Worm (Caenorhabditis elegans) whole organism, late embryonic: Measurements from ENCODE around the gene F33C8.4.

Source experiments
- C08G9.2 ChIP-seq: sonication (generic microtip); optimal IDR thresholded peaks from 2 replicates; lab custom pipeline; 2016; ENCODE audit warnings: mild to moderate bottlenecking, missing genetic modification characterization, moderate library complexity, missing compliant biosample characterization
- K09A11.1 ChIP-seq: sonication (generic microtip); optimal IDR thresholded peaks from 2 replicates; lab custom pipeline; 2017; ENCODE audit warnings: antibody characterized with exemption, mild to moderate bottlenecking, missing genetic modification characterization, missing compliant biosample characterization; ENCODE audit not compliant: insufficient read depth
- ahr-1 ChIP-seq: sonication (generic microtip); optimal IDR thresholded peaks from 2 replicates; lab custom pipeline; 2016; ENCODE audit warnings: missing genetic modification characterization, missing compliant biosample characterization
- ama-1 ChIP-seq: fragments of 150-350 bp; optimal IDR thresholded peaks from 2 replicates; lab custom pipeline; 2014
- ceh-14 ChIP-seq: sonication (generic microtip); optimal IDR thresholded peaks from 2 replicates; lab custom pipeline; 2016; ENCODE audit warnings: missing genotype, missing genetic modification characterization, missing compliant biosample characterization
- ceh-18 ChIP-seq: sonication (generic microtip); optimal IDR thresholded peaks from 2 replicates; lab custom pipeline; 2016; ENCODE audit warnings: missing genetic modification characterization, missing compliant biosample characterization
- ceh-24 ChIP-seq: sonication (generic microtip); optimal IDR thresholded peaks from 2 replicates; lab custom pipeline; 2016; ENCODE audit warnings: mild to moderate bottlenecking, missing genetic modification characterization, missing compliant biosample characterization
- ceh-30 ChIP-seq: fragments of 150-350 bp; optimal IDR thresholded peaks from 2 replicates; lab custom pipeline; 2014; ENCODE audit warnings: missing biosample characterization, missing genetic modification characterization
- ceh-31 ChIP-seq: sonication (generic microtip); optimal IDR thresholded peaks from 2 replicates; lab custom pipeline; 2016; ENCODE audit warnings: missing genetic modification characterization, missing compliant biosample characterization
- ceh-34 ChIP-seq: sonication (generic microtip); optimal IDR thresholded peaks from 2 replicates; lab custom pipeline; 2016; ENCODE audit warnings: mild to moderate bottlenecking, missing genetic modification characterization, missing compliant biosample characterization
- ceh-45 ChIP-seq: fragments of 200-800 bp; sonication (Bioruptor generic); IDR thresholded peaks from 2 replicates; pipeline ENCODE4 v1.3.6; 2022; ENCODE audit warnings: missing genetic modification reagents, missing genetic modification characterization, missing compliant biosample characterization
- ceh-9 ChIP-seq: sonication (generic microtip); optimal IDR thresholded peaks from 2 replicates; lab custom pipeline; 2016; ENCODE audit warnings: mild to moderate bottlenecking, missing genetic modification characterization, inconsistent platforms, missing compliant biosample characterization
- che-1 ChIP-seq: sonication (generic microtip); optimal IDR thresholded peaks from 2 replicates; lab custom pipeline; 2016; ENCODE audit warnings: mild to moderate bottlenecking, missing genetic modification characterization, missing compliant biosample characterization
- elt-2 ChIP-seq: sonication (generic microtip); optimal IDR thresholded peaks from 2 replicates; lab custom pipeline; 2016; ENCODE audit warnings: missing genetic modification reagents, missing genetic modification characterization, missing compliant biosample characterization
- elt-4 ChIP-seq: sonication (generic microtip); optimal IDR thresholded peaks from 2 replicates; lab custom pipeline; 2016; ENCODE audit warnings: missing genetic modification characterization, missing compliant biosample characterization
- ets-4 ChIP-seq: sonication (generic microtip); optimal IDR thresholded peaks from 2 replicates; lab custom pipeline; 2016; ENCODE audit warnings: missing genetic modification characterization, missing compliant biosample characterization
- eyg-1 ChIP-seq: sonication (generic microtip); optimal IDR thresholded peaks from 2 replicates; lab custom pipeline; 2016; ENCODE audit warnings: missing genotype, missing genetic modification characterization, missing compliant biosample characterization
- fkh-10 ChIP-seq: fragments of 150-350 bp; optimal IDR thresholded peaks from 2 replicates; lab custom pipeline; 2014; ENCODE audit warnings: missing biosample characterization, missing genetic modification reagents, missing genetic modification characterization
- gmeb-2 ChIP-seq: sonication (generic microtip); optimal IDR thresholded peaks from 2 replicates; lab custom pipeline; 2016; ENCODE audit warnings: missing genetic modification characterization, inconsistent platforms, missing compliant biosample characterization
- hlh-13 ChIP-seq: fragments of 200-800 bp; sonication (Bioruptor generic); optimal IDR thresholded peaks from 2 replicates; lab custom pipeline; 2018; ENCODE audit warnings: mild to moderate bottlenecking, missing genetic modification characterization, missing compliant biosample characterization
- hlh-15 ChIP-seq: sonication (generic microtip); optimal IDR thresholded peaks from 2 replicates; lab custom pipeline; 2016; ENCODE audit warnings: missing genetic modification characterization, missing compliant biosample characterization
- hlh-30 ChIP-seq: sonication (generic microtip); optimal IDR thresholded peaks from 2 replicates; lab custom pipeline; 2017; ENCODE audit warnings: antibody characterized with exemption, missing genetic modification characterization, missing compliant biosample characterization; ENCODE audit not compliant: insufficient read depth
- hlh-6 ChIP-seq: sonication (generic microtip); optimal IDR thresholded peaks from 2 replicates; lab custom pipeline; 2016; ENCODE audit warnings: missing genotype, missing genetic modification characterization, missing compliant biosample characterization
- lim-6 ChIP-seq: sonication (generic microtip); optimal IDR thresholded peaks from 2 replicates; lab custom pipeline; 2016; ENCODE audit warnings: missing genetic modification characterization, missing compliant biosample characterization
- mec-3 ChIP-seq: sonication (generic microtip); optimal IDR thresholded peaks from 2 replicates; lab custom pipeline; 2016; ENCODE audit warnings: borderline replicate concordance, missing genetic modification characterization, missing compliant biosample characterization
- nfya-1 ChIP-seq: sonication (generic microtip); optimal IDR thresholded peaks from 2 replicates; lab custom pipeline; 2017; ENCODE audit warnings: missing genetic modification characterization, mild to moderate bottlenecking, missing compliant biosample characterization, antibody characterized with exemption, moderate library complexity
- pag-3 ChIP-seq: sonication (generic microtip); optimal IDR thresholded peaks from 2 replicates; lab custom pipeline; 2016; ENCODE audit warnings: missing compliant biosample characterization, missing genetic modification characterization, borderline replicate concordance
- pax-1 ChIP-seq: fragments of 150-350 bp; optimal IDR thresholded peaks from 2 replicates; lab custom pipeline; 2014; ENCODE audit warnings: missing biosample characterization, missing genetic modification characterization
- pha-2 ChIP-seq: sonication (generic microtip); optimal IDR thresholded peaks from 2 replicates; lab custom pipeline; 2017; ENCODE audit warnings: mild to moderate bottlenecking, missing genetic modification characterization, missing compliant biosample characterization
- pros-1 ChIP-seq: fragments of 150-350 bp; optimal IDR thresholded peaks from 2 replicates; lab custom pipeline; 2014; ENCODE audit warnings: missing biosample characterization, missing genetic modification reagents, missing genetic modification characterization
- sox-4 ChIP-seq: sonication (generic microtip); optimal IDR thresholded peaks from 2 replicates; lab custom pipeline; 2017; ENCODE audit warnings: mild to moderate bottlenecking, missing genetic modification characterization, inconsistent platforms, missing compliant biosample characterization
- tbx-7 ChIP-seq: sonication (generic microtip); optimal IDR thresholded peaks from 2 replicates; lab custom pipeline; 2016; ENCODE audit warnings: missing genotype, missing genetic modification characterization, missing compliant biosample characterization
- unc-3 ChIP-seq, 2 experiments: fragments of 200-800 bp in 1 of 2; sonication (Bioruptor generic) in 1 of 2; sonication (generic microtip) in 1 of 2; conservative IDR thresholded peaks in 1 of 2; optimal IDR thresholded peaks in 1 of 2; 2 replicates each; pipeline versions ENCODE4 v1.3.6 to Lab custom; 2016 to 2022; ENCODE audit warnings: missing compliant biosample characterization in 2 of 2, missing genetic modification characterization in 2 of 2, missing genetic modification reagents in 1 of 2
- unc-42 ChIP-seq: sonication (generic microtip); optimal IDR thresholded peaks from 2 replicates; lab custom pipeline; 2016; ENCODE audit warnings: missing genotype, missing genetic modification characterization, missing compliant biosample characterization
- zip-5 ChIP-seq: sonication (generic microtip); optimal IDR thresholded peaks from 2 replicates; lab custom pipeline; 2016; ENCODE audit warnings: missing genetic modification characterization, missing compliant biosample characterization

F33C8.4 gene

ce11 chrX:14736955-14737621, 5.0 kb downstream of the F33C8.4 start:
- TF ChIP-seq hlh-6 (tag; lab: Kevin White, UChicago) (no peak), eyg-1 (no peak)
- TF ChIP-seq, all 69 proteins: peak for 0

- TF ChIP-seq ceh-31 (no peak), ceh-30 (tag; lab: Kevin White, UChicago) (no peak), ahr-1 (tag; lab: Kevin White, UChicago) (no peak), gmeb-2 (no peak), ama-1 (lab: Kevin White, UChicago) (no peak), ceh-24 (tag; lab: Kevin White, UChicago) (no peak), ceh-18 (tag; lab: Kevin White, UChicago) (no peak), unc-3 (GFP tag; conservative IDR thresholded peaks at IDR 0.05; lab: Robert Waterston, UW) (no peak), unc-3 (tag; optimal IDR thresholded peaks at IDR 0.05; lab: Kevin White, UChicago) (no peak), pag-3 (no peak), elt-4 (tag; lab: Kevin White, UChicago) (no peak), ets-4 (tag; lab: Kevin White, UChicago) (no peak), ceh-45 (GFP tag; lab: Robert Waterston, UW) (no peak), C08G9.2 (tag; lab: Kevin White, UChicago) (no peak), lim-6 (tag; lab: Kevin White, UChicago) (no peak), mec-3 (tag; lab: Kevin White, UChicago) (no peak), elt-2 (tag; lab: Kevin White, UChicago) (no peak), tbx-7 (no peak), hlh-13 (GFP tag; lab: Kevin White, UChicago) (no peak)
Measured at ce11 chrX:14737623-14738022, 5.5 kb downstream of the F33C8.4 start.

DNA sequence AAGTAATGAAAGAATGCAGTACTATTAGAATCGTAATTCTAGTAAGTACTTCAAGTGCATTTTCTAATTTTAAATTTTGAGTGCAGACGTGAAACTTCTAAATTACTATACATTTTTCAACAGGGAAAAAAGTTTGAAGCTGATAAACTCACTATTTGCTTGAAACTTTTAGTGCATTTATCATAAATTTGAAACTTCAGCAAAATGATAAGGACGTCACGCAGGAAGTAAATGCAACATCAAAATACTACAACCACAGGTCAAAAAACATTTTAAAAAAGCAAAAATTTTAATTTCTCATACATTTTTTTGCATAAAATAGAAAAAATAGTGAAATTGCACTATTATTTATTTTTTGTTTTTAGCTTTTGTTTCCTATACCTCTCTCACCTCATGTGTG, 7.4 kb downstream of the F33C8.4 start:
- TF ChIP-seq hlh-30 (tag; lab: Kevin White, UChicago) = no peak
- TF ChIP-seq ceh-14 (tag; lab: Kevin White, UChicago) = no peak
- no peak for TF ChIP-seq unc-42 (tag; lab: Kevin White, UChicago)
- TF ChIP-seq ceh-34 = no peak
- no peak for TF ChIP-seq ahr-1 (tag; lab: Kevin White, UChicago)
- TF ChIP-seq gmeb-2 = no peak
- no peak for TF ChIP-seq pros-1 (tag; lab: Kevin White, UChicago)
- no peak for TF ChIP-seq ceh-30 (tag; lab: Kevin White, UChicago)

ce11 chrX:14740019-14740418, 7.9 kb downstream of the F33C8.4 start, which contains the start of gene C05G5.1:
TSS of gene C05G5.1 (minus strand) at chrX:14740119.
- TF ChIP-seq fkh-10 (GFP tag; lab: Kevin White, UChicago) (no peak), che-1 (tag; lab: Kevin White, UChicago) (no peak), nfya-1 (tag; lab: Kevin White, UChicago) (no peak), lim-6 (tag; lab: Kevin White, UChicago) (no peak), tbx-7 (no peak), zip-5 (tag; lab: Kevin White, UChicago) (no peak), pax-1 (tag; lab: Kevin White, UChicago) (no peak), hlh-15 (no peak), sox-4 (tag; lab: Kevin White, UChicago) (no peak), ceh-31 (no peak), hlh-6 (tag; lab: Kevin White, UChicago) (no peak), ceh-9 (tag; lab: Kevin White, UChicago) (no peak), K09A11.1 (tag; lab: Kevin White, UChicago) (no peak), pha-2 (tag; lab: Kevin White, UChicago) (no peak)
- TF ChIP-seq, all 69 proteins: peak for 0
